Worm (Caenorhabditis elegans): ENCODE measurements around the gene oac-22.

DNA sequence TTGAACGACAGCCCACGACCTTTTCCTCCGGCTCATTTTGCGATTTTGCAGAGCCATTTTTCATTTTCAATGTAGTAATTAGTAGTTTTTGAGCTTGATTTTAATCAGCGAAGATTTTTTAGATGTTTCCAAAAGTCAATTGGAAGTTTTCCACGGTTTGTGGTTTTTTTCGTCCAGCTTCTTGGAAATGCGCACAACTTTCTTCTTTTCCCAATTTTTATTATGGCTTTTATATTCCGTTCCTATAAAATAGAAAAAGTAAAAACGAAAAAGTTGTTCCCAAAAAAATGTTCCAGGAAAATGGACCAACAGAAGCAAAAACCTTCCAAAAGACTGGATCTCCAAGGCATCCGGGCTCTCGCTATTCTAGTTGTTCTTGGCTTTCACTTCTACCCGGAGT, at the start of gene oac-22:
- TF ChIP-seq unc-86 (tag; optimal IDR thresholded peaks at IDR 0.05) (no peak), C34B4.2 (tag; optimal IDR thresholded peaks at IDR 0.05) (no peak), nhr-237 (tag; optimal IDR thresholded peaks at IDR 0.05) (no peak), lin-39 (tag; optimal IDR thresholded peaks at IDR 0.05) (no peak)
